Worm (Caenorhabditis elegans): ENCODE data around the gene nep-1.

ce11 chrII:11637189-11637754, 19.7 kb downstream of the nep-1 start:
- TF ChIP-seq sox-4 (tag; optimal IDR thresholded peaks at IDR 0.05), result no peak
- no peak for TF ChIP-seq tbx-2 (tag; optimal IDR thresholded peaks at IDR 0.05)
- no peak for TF ChIP-seq pag-3 (tag; optimal IDR thresholded peaks at IDR 0.05; ENCODE audit: borderline replicate concordance)
- TF ChIP-seq ceh-19 (GFP tag; optimal IDR thresholded peaks at IDR 0.05), result no peak
- TF ChIP-seq ama-1 (optimal IDR thresholded peaks at IDR 0.05), result peak; percentile 77
- no peak for TF ChIP-seq mec-3 (tag; optimal IDR thresholded peaks at IDR 0.05; ENCODE audit: borderline replicate concordance)
- no peak for TF ChIP-seq pros-1 (tag; optimal IDR thresholded peaks at IDR 0.05)
